Worm (Caenorhabditis elegans) whole organism, L4/young adult: ENCODE measurements around the gene gldi-3.

Experiments
- W03F9.2 ChIP-seq: fragments of 150-350 bp; optimal IDR thresholded peaks from 2 replicates; lab custom pipeline; 2014; ENCODE audit warnings: missing biosample characterization, missing genetic modification characterization
- dao-5 ChIP-seq: sonication (generic microtip); optimal IDR thresholded peaks from 2 replicates; lab custom pipeline; 2016; ENCODE audit warnings: missing genotype, missing genetic modification characterization, moderate library complexity, missing compliant biosample characterization
- him-1 ChIP-seq: sonication (generic microtip); optimal IDR thresholded peaks from 2 replicates; lab custom pipeline; 2016; ENCODE audit warnings: missing genotype, missing genetic modification reagents, missing genetic modification characterization, missing compliant biosample characterization

Gene gldi-3

DNA sequence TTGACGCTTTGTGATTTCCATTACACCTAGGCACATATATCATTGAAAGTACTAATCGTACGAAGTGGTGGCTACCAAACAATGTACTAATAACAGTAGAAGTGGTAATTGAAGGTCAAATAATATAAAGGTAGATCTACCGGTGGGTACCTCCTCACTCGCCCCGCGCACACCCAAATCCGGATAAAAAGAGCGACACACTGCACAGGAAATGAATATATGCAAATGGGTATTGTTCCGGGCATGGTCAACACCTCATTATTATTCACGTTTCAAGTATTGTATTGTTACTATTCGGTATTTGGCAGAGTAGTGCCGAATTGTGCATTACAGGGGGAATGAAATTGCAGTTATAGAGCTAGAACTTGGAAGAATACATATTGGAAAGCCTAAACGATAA is 13.6 kb downstream of the gldi-3 start:
- no peak for TF ChIP-seq dao-5 (tag; lab: Kevin White, UChicago)
- no peak for TF ChIP-seq him-1 (tag; lab: Kevin White, UChicago)
- no peak for TF ChIP-seq W03F9.2 (tag; lab: Kevin White, UChicago)

DNA sequence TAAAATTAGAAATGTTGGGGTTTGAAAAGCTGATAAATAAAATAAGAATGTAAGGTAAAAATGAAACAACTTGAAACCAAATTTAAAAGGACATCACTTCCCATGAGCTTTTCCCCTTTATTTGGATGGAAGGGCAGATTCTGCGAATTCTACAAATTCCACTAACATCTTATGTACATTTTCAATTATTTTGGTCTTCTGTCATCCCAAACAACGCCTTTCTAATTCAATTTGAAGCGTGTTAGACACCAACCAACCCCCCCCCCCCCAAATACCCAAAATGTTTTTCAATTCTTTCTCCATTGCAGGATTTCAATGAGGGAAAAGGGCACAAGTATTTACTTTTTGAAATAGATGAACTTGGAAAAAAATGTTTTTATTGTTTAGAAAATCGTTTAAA is 14.2 kb downstream of the gldi-3 start:
- no peak for TF ChIP-seq dao-5 (tag; lab: Kevin White, UChicago)
- TF ChIP-seq him-1 (tag; lab: Kevin White, UChicago): no peak
- no peak for TF ChIP-seq W03F9.2 (tag; lab: Kevin White, UChicago)

DNA sequence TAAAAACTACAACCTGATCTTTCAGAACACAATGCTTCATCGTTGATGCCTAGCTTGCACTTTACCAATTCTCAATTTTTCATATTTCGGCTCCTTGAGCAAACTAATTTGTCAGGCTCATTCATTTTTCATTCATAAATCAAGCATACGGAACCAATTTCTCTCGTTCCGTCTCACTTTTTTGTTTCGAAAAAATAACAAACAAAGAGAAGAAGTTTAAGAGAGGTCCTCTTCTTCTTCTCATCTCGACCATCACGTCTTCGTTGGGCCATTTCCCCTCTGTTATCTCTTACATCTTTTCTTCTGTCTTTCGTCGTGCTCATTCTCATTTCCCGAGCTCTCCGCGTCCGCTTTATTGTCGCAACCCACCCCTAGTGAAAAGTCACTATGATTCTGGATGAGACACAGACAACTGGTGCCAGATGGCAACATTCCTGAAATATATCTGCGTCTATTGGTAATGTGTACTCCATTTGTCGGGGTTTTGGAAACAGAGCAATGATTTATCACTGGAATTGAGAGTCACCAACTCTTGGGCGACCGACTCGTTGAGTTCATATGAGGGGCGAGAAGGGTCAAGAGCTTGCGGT is 15.1 kb downstream of the gldi-3 start:
- TF ChIP-seq him-1 (tag; lab: Kevin White, UChicago) (no peak), dao-5 (tag; lab: Kevin White, UChicago) (no peak), W03F9.2 (tag; lab: Kevin White, UChicago) (no peak)

DNA sequence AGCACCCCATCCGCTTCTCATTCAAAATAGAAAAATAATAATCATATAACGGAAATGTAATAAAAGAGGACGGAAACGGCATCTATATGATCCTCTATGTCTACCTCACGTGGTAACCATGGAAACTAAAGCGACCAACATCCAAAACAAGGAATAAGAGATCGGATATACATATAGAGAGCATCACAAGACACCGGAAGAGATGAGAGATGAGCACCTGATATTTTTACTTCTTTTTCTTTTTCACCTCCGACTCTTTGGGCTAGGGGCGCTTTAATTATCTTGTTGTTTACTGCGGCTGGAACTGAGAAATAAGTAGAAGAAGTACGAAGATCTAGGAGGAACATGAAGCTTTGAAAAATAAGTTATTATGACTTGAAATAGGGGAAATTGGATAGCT is 16.1 kb downstream of the gldi-3 start:
- TF ChIP-seq dao-5 (tag; lab: Kevin White, UChicago): no peak
- no peak for TF ChIP-seq W03F9.2 (tag; lab: Kevin White, UChicago)
- no peak for TF ChIP-seq him-1 (tag; lab: Kevin White, UChicago)

DNA sequence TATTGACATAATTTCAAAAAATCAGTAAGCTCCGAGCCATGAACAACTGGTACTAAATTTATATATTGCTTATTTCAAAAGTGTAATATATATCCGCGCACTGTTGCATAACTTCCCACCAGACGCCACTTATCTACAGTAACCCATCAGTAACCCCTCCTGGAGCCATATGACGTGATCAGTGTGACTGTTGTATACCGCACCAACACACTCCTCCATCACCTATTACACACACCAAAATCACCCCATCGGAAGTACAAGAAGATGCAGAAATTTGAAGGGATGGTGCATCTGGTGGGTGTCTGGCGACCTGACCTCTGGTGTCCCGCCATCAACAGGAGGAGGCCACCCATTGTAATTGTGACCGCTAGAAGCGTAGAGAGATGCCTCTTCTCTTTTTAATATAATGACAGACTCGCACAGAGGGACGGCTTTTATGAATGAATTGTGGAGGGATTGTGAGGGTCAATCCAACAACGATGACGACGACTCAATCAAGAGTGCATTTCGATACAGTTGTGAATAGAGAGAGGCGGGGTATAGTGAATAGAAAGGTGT is 17.0 kb downstream of the gldi-3 start:
- TF ChIP-seq dao-5 (tag; lab: Kevin White, UChicago): no peak
- TF ChIP-seq W03F9.2 (tag; lab: Kevin White, UChicago): no peak
- TF ChIP-seq him-1 (tag; lab: Kevin White, UChicago): no peak

DNA sequence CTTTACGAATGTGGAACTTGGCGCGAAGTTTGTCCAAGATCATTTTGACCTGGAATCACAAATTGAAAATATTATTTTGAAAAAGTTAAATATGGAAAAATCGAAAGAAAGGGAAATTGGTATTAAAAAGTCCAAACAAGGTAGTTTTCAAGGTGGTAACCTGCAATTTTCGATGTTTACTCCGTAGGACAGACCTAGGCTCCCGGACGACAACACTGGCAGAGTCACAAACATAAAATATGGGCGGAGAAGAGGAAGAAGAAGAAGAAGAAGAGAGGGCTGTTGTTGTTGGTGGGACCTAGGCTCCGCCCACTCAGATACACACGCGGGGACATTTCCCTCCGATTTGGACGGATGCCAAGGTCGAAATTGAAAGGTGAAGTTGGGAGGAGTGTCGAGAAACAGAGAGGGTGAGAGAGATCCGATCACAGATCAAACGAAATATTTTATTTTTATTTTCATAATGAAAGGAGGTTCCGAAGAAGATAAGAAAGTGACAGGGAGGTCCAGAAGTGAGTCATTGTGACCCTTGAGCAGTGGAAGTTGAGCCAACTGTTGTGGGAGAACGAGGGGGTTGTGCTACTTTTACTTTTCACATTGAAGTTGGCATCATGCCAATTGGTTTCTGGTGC is 17.9 kb downstream of the gldi-3 start, which contains the start of gene aqp-2:
Gene aqp-2 (minus strand): TSS at position 51 of the 632 bp plus-strand sequence.
- TF ChIP-seq dao-5 (tag; lab: Kevin White, UChicago): no peak
- no peak for TF ChIP-seq him-1 (tag; lab: Kevin White, UChicago)
- TF ChIP-seq W03F9.2 (tag; lab: Kevin White, UChicago): no peak

DNA sequence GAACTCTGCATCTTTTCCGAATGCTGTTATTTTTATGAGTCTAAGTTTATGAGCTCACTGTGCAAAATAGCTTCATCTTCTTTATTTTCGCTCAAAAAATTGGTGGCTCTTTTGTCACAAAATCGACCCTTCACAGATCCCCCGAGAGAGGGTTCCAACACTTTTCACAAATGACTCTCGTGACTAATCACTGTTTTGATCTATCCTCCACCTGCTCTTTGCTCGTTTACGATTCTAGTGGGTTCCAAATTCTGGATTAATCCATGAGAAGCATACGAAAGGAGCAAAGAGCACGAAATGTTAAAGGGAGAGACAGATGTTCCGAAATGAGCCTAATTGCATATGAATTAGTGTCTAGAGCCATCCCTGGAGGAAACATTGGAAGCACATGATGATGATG is 18.5 kb downstream of the gldi-3 start:
- no peak for TF ChIP-seq W03F9.2 (tag; lab: Kevin White, UChicago)
- no peak for TF ChIP-seq him-1 (tag; lab: Kevin White, UChicago)
- TF ChIP-seq dao-5 (tag; lab: Kevin White, UChicago): no peak

DNA sequence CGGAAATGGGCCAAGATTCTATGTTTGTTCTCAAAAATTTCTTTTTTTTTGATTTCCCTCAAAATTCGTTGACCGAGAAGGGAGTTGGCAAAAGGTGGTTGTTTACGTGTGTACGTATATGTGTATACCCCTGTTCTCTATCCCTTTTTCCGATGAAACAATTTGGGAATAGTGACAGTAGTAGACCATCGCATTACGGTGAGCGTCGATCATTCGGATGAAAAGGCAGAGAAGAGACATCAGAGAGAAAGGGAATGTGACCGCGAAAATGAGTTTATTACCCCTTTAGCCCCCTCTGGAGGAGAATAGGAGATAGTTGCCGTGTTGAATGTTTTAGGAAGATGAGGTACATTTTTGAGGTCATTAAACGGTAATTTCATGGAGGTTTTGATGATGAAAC is 19.9 kb downstream of the gldi-3 start:
- TF ChIP-seq dao-5 (tag; lab: Kevin White, UChicago) (no peak), him-1 (tag; lab: Kevin White, UChicago) (no peak), W03F9.2 (tag; lab: Kevin White, UChicago) (no peak)

DNA sequence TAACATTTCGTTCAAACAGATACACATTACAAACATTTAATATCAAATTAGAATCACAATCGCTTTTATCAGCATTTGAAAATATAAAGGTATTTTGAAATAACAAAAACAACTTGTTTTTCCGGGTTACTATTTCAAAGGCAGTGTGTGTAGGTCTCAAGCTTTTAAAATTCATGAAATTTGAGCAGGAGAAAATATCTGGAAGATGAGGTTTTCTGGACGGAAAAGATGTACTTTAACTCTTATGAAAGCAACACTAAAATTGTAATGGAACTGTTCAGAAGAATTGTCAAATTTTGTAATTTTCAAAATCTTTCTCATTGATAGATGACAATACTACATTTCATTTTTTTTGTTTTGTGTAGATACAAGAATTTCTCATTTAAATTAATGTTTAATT is 21.3 kb downstream of the gldi-3 start:
- TF ChIP-seq W03F9.2 (tag; lab: Kevin White, UChicago) (no peak), him-1 (tag; lab: Kevin White, UChicago) (no peak), dao-5 (tag; lab: Kevin White, UChicago) (no peak)

DNA sequence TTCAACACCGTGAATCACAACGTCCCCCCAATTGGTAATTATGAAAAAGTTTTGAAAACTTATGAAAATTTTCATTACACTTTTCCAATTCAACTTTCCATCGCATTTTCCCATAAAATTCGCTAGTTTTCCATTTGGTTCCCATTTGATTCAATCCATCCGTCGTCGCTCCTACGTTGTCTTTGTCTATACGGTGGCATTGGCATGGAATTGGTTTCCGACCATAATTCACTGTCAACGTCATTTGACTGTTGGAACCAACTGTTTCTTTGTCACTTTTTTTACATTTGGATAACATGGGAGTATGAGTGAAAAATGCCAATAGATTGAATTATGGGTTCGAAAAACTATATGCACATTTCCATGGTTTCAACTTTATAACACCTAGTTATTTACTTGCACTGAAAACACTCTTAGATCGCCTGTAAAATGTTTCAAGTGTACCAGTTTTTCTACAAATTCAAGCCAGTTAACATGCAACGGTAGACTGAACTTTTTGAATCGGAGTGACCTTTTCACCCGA is 21.8 kb downstream of the gldi-3 start:
- TF ChIP-seq him-1 (tag; lab: Kevin White, UChicago): no peak
- TF ChIP-seq W03F9.2 (tag; lab: Kevin White, UChicago): no peak
- TF ChIP-seq dao-5 (tag; lab: Kevin White, UChicago): no peak

DNA sequence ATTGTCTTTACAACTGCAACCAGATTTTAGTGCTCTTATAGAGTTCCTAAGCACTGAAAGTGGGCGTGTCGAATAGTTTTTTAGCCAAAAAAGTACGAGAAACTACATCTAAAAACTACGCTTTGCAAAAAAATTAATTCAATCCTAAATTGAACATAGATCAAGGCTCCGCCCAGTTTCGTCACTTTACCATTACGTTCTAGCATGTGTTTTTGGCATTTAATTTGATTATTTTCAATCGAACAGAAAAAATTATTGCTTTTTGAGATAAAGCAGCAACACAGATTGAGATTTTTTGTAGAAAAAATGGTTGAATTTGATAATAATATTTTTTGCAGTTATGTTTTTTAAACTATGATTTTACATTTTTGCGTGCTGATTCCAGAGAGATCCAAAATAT is 25.7 kb downstream of the gldi-3 start, which contains the start of gene nlp-82:
Gene nlp-82 (minus strand): TSS at position 101 of the 400 bp plus-strand sequence.
- TF ChIP-seq W03F9.2 (tag; lab: Kevin White, UChicago): no peak
- TF ChIP-seq him-1 (tag; lab: Kevin White, UChicago): no peak
- TF ChIP-seq dao-5 (tag; lab: Kevin White, UChicago): no peak

DNA sequence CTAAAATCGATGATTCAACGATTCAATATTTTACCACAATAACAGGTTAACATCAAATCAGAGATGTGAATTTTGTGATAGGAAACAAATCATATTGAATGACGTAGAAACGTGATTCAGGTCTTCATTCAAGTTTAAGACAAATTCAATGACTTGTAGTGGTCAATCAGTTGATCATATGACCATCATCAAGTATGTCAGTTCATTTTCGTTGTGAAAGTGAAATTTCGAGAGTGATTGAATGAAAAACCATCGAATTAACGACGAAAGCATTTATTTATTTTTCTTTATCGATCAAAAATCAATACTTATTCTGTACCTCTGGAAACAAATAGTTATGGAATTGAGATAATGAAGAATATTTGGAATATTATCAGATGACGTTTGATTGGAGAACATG is 28.4 kb downstream of the gldi-3 start:
- no peak for TF ChIP-seq W03F9.2 (tag; lab: Kevin White, UChicago)
- no peak for TF ChIP-seq dao-5 (tag; lab: Kevin White, UChicago)
- TF ChIP-seq him-1 (tag; lab: Kevin White, UChicago): no peak

DNA sequence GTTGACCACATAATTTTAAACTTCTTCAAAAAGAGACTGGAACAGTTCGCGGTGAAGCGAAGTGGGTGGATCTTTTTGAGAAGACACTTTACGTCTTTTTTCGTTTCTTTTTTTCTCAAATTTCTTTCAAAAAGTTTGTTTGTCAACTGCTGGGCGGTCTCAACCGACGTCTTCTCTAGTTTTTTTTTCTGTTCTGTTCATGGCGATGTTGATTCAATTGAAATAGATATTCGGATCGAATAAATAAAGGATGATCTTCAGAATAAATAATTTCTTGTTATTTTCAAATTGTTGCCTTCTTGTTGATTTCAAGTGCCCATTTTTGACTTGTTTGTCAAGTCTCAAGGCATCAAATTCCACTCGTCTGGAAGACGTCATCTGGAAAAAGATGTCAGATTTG is 29.5 kb downstream of the gldi-3 start, which contains the start of gene T26C5.4:
Gene T26C5.4 (minus strand): TSS at position 101 of the 400 bp plus-strand sequence.
- TF ChIP-seq W03F9.2 (tag; lab: Kevin White, UChicago) (no peak), him-1 (tag; lab: Kevin White, UChicago) (no peak), dao-5 (tag; lab: Kevin White, UChicago) (no peak)
